Fruit fly (Drosophila melanogaster) whole organism, pupa: ENCODE measurements around the gene mRpS31.

ENCODE experiments used
- CG17806 ChIP-seq: fragments of 200-800 bp; sonication (Bioruptor generic); optimal IDR thresholded peaks from 2 replicates; lab custom pipeline; 2018; ENCODE audit warnings: missing biosample characterization, mild to moderate bottlenecking, missing genetic modification characterization, moderate library complexity
- CG9948 ChIP-seq: fragments of 200-800 bp; sonication (Bioruptor generic); optimal IDR thresholded peaks from 2 replicates; lab custom pipeline; 2018; ENCODE audit warnings: missing biosample characterization, mild to moderate bottlenecking, missing genetic modification characterization, moderate library complexity
- Pif1A ChIP-seq: fragments of 200-800 bp; sonication (Bioruptor generic); optimal IDR thresholded peaks from 3 replicates; lab custom pipeline; 2016; ENCODE audit warnings: missing biosample characterization, missing genetic modification characterization
- rn ChIP-seq: fragments of 200-800 bp; sonication (Bioruptor generic); IDR thresholded peaks from 2 replicates; pipeline ENCODE4 v1.3.6; 2022; ENCODE audit warnings: missing biosample characterization, missing genetic modification characterization

dm6 chr3L:16043045-16043781, 38.2 kb downstream of the mRpS31 start:
- TF ChIP-seq CG9948 (tag; lab: Kevin White, UChicago) (peak; percentile 86), rn (GFP tag; lab: Robert Waterston, UW) (peak; percentile 4; the same call in 1 of the 2 replicates), Pif1A (GFP tag; lab: Kevin White, UChicago) (peak; percentile 49), CG17806 (tag; lab: Kevin White, UChicago) (peak; percentile 81)
